Worm (Caenorhabditis elegans) whole organism, mixed stage, embryonic: ENCODE results near the gene Y102A5C.36.

Experiments
- M03D4.4 ChIP-seq: sonication (generic microtip); optimal IDR thresholded peaks from 2 replicates; lab custom pipeline; 2017; ENCODE audit warnings: mild to moderate bottlenecking, missing genetic modification characterization, missing compliant biosample characterization
- bed-3 ChIP-seq: fragments of 200-800 bp; sonication (Bioruptor generic); optimal IDR thresholded peaks from 3 replicates; lab custom pipeline; 2018; ENCODE audit warnings: mild to moderate bottlenecking, missing genetic modification characterization, moderate library complexity, missing compliant biosample characterization
- blmp-1 ChIP-seq: fragments of 150-350 bp; optimal IDR thresholded peaks from 2 replicates; lab custom pipeline; 2014; ENCODE audit warnings: missing biosample characterization, missing genetic modification characterization
- ceh-43 ChIP-seq: fragments of 200-800 bp; sonication (Bioruptor generic); optimal IDR thresholded peaks from 2 replicates; lab custom pipeline; 2018; ENCODE audit warnings: mild to moderate bottlenecking, missing genetic modification characterization, moderate library complexity, missing compliant biosample characterization
- ceh-83 ChIP-seq: fragments of 200-800 bp; sonication (Bioruptor generic); optimal IDR thresholded peaks from 2 replicates; lab custom pipeline; 2018; ENCODE audit warnings: mild to moderate bottlenecking, missing genetic modification characterization, missing compliant biosample characterization
- ces-1 ChIP-seq: fragments of 150-350 bp; optimal IDR thresholded peaks from 2 replicates; lab custom pipeline; 2014; ENCODE audit warnings: missing biosample characterization, missing genetic modification reagents, missing genetic modification characterization
- drap-1 ChIP-seq: fragments of 200-800 bp; sonication (Bioruptor generic); optimal IDR thresholded peaks from 3 replicates; lab custom pipeline; 2018; ENCODE audit warnings: mild to moderate bottlenecking, missing genetic modification characterization, missing compliant biosample characterization
- elt-1 ChIP-seq: sonication (generic microtip); optimal IDR thresholded peaks from 2 replicates; lab custom pipeline; 2017; ENCODE audit warnings: missing genetic modification characterization, mild to moderate bottlenecking, missing compliant biosample characterization, antibody characterized with exemption, moderate library complexity, borderline replicate concordance; ENCODE audit not compliant: insufficient read depth
- elt-3 ChIP-seq: fragments of 150-350 bp; optimal IDR thresholded peaks from 2 replicates; lab custom pipeline; 2014; ENCODE audit warnings: missing biosample characterization, missing genetic modification characterization
- flh-1 ChIP-seq: fragments of 200-800 bp; sonication (Bioruptor generic); optimal IDR thresholded peaks from 2 replicates; lab custom pipeline; 2018; ENCODE audit warnings: mild to moderate bottlenecking, missing genetic modification characterization, moderate library complexity, missing compliant biosample characterization
- ham-2 ChIP-seq: fragments of 200-800 bp; sonication (Bioruptor generic); optimal IDR thresholded peaks from 2 replicates; lab custom pipeline; 2018; ENCODE audit warnings: mild to moderate bottlenecking, missing genetic modification characterization, missing compliant biosample characterization
- hlh-1 ChIP-seq: fragments of 150-350 bp; optimal IDR thresholded peaks from 2 replicates; lab custom pipeline; 2014; ENCODE audit warnings: missing biosample characterization, missing genetic modification reagents, missing genetic modification characterization
- lin-13 ChIP-seq: fragments of 150-350 bp; optimal IDR thresholded peaks from 2 replicates; lab custom pipeline; 2014; ENCODE audit warnings: missing biosample characterization, missing genetic modification characterization
- lin-32 ChIP-seq: fragments of 200-800 bp; sonication (Bioruptor generic); optimal IDR thresholded peaks from 2 replicates; lab custom pipeline; 2018; ENCODE audit warnings: mild to moderate bottlenecking, missing genetic modification characterization, missing compliant biosample characterization
- lsy-2 ChIP-seq: fragments of 150-350 bp; optimal IDR thresholded peaks from 2 replicates; lab custom pipeline; 2014; ENCODE audit warnings: missing biosample characterization, missing genetic modification characterization
- mab-5 ChIP-seq: fragments of 150-350 bp; optimal IDR thresholded peaks from 2 replicates; lab custom pipeline; 2014; ENCODE audit warnings: missing biosample characterization, missing genetic modification characterization
- mep-1 ChIP-seq: fragments of 150-350 bp; optimal IDR thresholded peaks from 2 replicates; lab custom pipeline; 2017; ENCODE audit warnings: missing biosample characterization, missing genetic modification reagents, missing genetic modification characterization, inconsistent platforms
- mls-2 ChIP-seq: sonication (generic microtip); optimal IDR thresholded peaks from 2 replicates; lab custom pipeline; 2016; ENCODE audit warnings: mild to moderate bottlenecking, missing genetic modification characterization, moderate library complexity, missing compliant biosample characterization
- nhr-12 ChIP-seq: fragments of 150-350 bp; optimal IDR thresholded peaks from 2 replicates; lab custom pipeline; 2014; ENCODE audit warnings: missing biosample characterization, missing genetic modification characterization
- nhr-2 ChIP-seq: fragments of 150-350 bp; optimal IDR thresholded peaks from 2 replicates; lab custom pipeline; 2014; ENCODE audit warnings: missing biosample characterization, missing genetic modification characterization
- nhr-237 ChIP-seq: fragments of 150-350 bp; optimal IDR thresholded peaks from 2 replicates; lab custom pipeline; 2014; ENCODE audit warnings: missing biosample characterization, missing genetic modification characterization
- nhr-28 ChIP-seq: fragments of 150-350 bp; optimal IDR thresholded peaks from 2 replicates; lab custom pipeline; 2014; ENCODE audit warnings: missing biosample characterization, missing genetic modification characterization
- nhr-76 ChIP-seq: sonication (generic microtip); optimal IDR thresholded peaks from 2 replicates; lab custom pipeline; 2017; ENCODE audit warnings: missing biosample characterization, missing genetic modification characterization
- sem-2 ChIP-seq: fragments of 200-800 bp; sonication (Bioruptor generic); optimal IDR thresholded peaks from 2 replicates; lab custom pipeline; 2018; ENCODE audit warnings: mild to moderate bottlenecking, missing genetic modification characterization, missing compliant biosample characterization
- snpc-4 ChIP-seq: fragments of 150-350 bp; optimal IDR thresholded peaks from 2 replicates; lab custom pipeline; 2014; ENCODE audit warnings: missing biosample characterization, missing genetic modification characterization
- sptf-1 ChIP-seq: sonication (generic microtip); optimal IDR thresholded peaks from 2 replicates; lab custom pipeline; 2017; ENCODE audit warnings: mild to moderate bottlenecking, missing genetic modification characterization, moderate library complexity, missing compliant biosample characterization
- tbx-8 ChIP-seq: fragments of 200-800 bp; sonication (Bioruptor generic); optimal IDR thresholded peaks from 2 replicates; lab custom pipeline; 2018; ENCODE audit warnings: mild to moderate bottlenecking, missing genetic modification characterization, moderate library complexity, missing compliant biosample characterization
- unc-39 ChIP-seq: fragments of 150-350 bp; optimal IDR thresholded peaks from 2 replicates; lab custom pipeline; 2014; ENCODE audit warnings: missing biosample characterization, missing genetic modification characterization
- unc-62 ChIP-seq: fragments of 150-350 bp; optimal IDR thresholded peaks from 2 replicates; lab custom pipeline; 2014; ENCODE audit warnings: missing biosample characterization, missing genetic modification reagents, missing genetic modification characterization
- zip-8 ChIP-seq: fragments of 150-350 bp; optimal IDR thresholded peaks from 2 replicates; lab custom pipeline; 2014; ENCODE audit warnings: missing biosample characterization, missing genetic modification characterization
- ztf-11 ChIP-seq: fragments of 150-350 bp; optimal IDR thresholded peaks from 2 replicates; lab custom pipeline; 2014; ENCODE audit warnings: missing biosample characterization, missing genetic modification characterization

The Y102A5C.36 gene

ce11 chrV:16927345-16927744, at the start of gene Y102A5C.36:
Gene Y102A5C.36 (minus strand): TSS chrV:16927445.
- TF ChIP-seq lsy-2 (tag; lab: Kevin White, UChicago) (no peak), ztf-11 (tag; lab: Kevin White, UChicago) (no peak), sptf-1 (tag; lab: Kevin White, UChicago) (no peak), flh-1 (GFP tag; lab: Kevin White, UChicago) (no peak), drap-1 (GFP tag; lab: Kevin White, UChicago) (no peak), mls-2 (tag; lab: Kevin White, UChicago) (no peak), M03D4.4 (tag; lab: Kevin White, UChicago) (no peak), ceh-83 (GFP tag; lab: Kevin White, UChicago) (no peak)

- TF ChIP-seq bed-3: no peak
- no peak for TF ChIP-seq lin-32
- no peak for TF ChIP-seq ham-2 (GFP tag; lab: Kevin White, UChicago)
- TF ChIP-seq M03D4.4 (tag; lab: Kevin White, UChicago): no peak
Measured at ce11 chrV:16974919-16975318, 47.7 kb upstream of the Y102A5C.36 start, which contains the start of gene srx-54. Gene srx-54 (plus strand): TSS chrV:16975219.

DNA sequence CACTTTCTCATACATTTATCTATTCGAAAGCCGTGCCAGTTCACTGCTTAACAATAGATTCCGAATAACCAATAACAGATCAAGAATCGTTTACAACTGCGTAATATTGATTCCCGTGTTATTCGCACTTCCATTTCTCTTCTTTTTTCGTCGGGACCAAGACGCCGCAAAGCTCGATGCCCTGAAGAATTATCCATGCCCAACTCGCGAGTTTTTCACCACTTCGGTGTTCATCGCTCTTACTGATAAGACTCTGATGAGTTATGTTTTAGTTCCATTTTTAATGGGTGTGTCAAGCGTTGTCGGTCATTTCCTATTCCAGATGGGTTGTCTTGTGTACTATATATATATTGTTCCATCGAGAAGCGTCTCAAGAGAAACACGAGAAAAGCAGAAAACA, 46.1 kb upstream of the Y102A5C.36 start:
- no peak for TF ChIP-seq sem-2 (GFP tag; lab: Kevin White, UChicago)
- no peak for TF ChIP-seq tbx-8 (GFP tag; lab: Kevin White, UChicago)
- no peak for TF ChIP-seq zip-8 (tag; lab: Kevin White, UChicago)
- no peak for TF ChIP-seq nhr-28 (tag; lab: Kevin White, UChicago)
- TF ChIP-seq elt-3 (tag; lab: Kevin White, UChicago): no peak
- no peak for TF ChIP-seq ces-1 (GFP tag; lab: Kevin White, UChicago)
- no peak for TF ChIP-seq unc-62 (GFP tag; lab: Kevin White, UChicago)
- no peak for TF ChIP-seq mep-1 (tag; lab: Kevin White, UChicago)
- TF ChIP-seq nhr-76 (tag; lab: Kevin White, UChicago): no peak
- no peak for TF ChIP-seq lin-13 (tag; lab: Kevin White, UChicago)
- TF ChIP-seq nhr-237: no peak
- no peak for TF ChIP-seq ztf-11 (tag; lab: Kevin White, UChicago)
- no peak for TF ChIP-seq drap-1 (GFP tag; lab: Kevin White, UChicago)
- TF ChIP-seq ceh-83 (GFP tag; lab: Kevin White, UChicago): no peak
- TF ChIP-seq ceh-43 (GFP tag; lab: Kevin White, UChicago): no peak

DNA sequence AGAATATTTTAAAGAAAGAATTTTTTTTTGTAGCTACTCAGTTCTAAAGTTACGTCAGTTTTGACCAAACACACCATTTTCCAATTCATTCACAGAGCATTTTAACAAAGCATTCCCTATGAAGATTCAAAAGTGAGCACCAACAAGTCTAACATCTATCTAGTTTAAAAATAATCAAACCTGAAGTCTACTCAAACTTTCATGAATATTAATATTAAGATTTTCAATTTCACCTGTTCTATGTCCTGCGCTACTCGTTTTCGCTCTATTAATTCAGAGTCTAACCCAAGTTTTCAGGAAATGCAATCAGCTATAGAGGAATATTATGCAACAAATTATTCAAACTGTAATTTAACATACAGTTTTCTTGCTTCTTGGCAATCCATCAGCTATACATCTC, 44.9 kb upstream of the Y102A5C.36 start, which contains the start of gene srh-119:
TSS of gene srh-119 (plus strand) at position 301 of the 400 bp plus-strand sequence.
- TF ChIP-seq sem-2 (GFP tag; lab: Kevin White, UChicago) (no peak), unc-62 (GFP tag; lab: Kevin White, UChicago) (no peak), unc-39 (tag; lab: Kevin White, UChicago) (no peak), hlh-1 (tag; lab: Kevin White, UChicago) (no peak), lin-32 (no peak), nhr-2 (tag; lab: Kevin White, UChicago) (no peak), nhr-12 (tag; lab: Kevin White, UChicago) (no peak), elt-1 (tag; lab: Kevin White, UChicago) (no peak)

DNA sequence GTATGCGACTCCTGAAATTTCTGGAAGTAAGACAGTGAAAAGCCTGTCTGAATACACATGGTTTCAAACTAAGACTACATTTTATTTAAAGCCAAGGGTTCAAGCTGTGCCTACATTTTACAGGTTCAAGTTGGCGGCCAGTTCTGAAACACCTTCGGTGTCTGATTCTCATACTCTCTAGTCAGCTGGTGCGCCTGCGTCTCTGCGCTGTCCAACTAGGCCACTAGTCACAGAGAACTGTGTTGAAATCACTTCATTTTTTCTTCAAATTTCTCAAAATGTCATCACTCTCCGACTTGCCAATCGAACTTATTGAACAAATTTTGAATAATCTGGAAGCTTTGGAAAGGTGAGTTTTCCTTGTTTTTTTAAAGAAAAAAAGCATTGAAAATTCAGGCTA, 39.4 kb upstream of the Y102A5C.36 start, which contains the start of gene fbxa-90:
TSS of gene fbxa-90 (plus strand) at position 179 of the 400 bp plus-strand sequence.
- TF ChIP-seq sem-2 (GFP tag; lab: Kevin White, UChicago) (no peak), nhr-28 (tag; lab: Kevin White, UChicago) (no peak), bed-3 (no peak), elt-3 (tag; lab: Kevin White, UChicago) (no peak), lsy-2 (tag; lab: Kevin White, UChicago) (no peak), nhr-12 (tag; lab: Kevin White, UChicago) (no peak), blmp-1 (tag; lab: Kevin White, UChicago) (no peak), zip-8 (tag; lab: Kevin White, UChicago) (no peak), mab-5 (tag; lab: Kevin White, UChicago) (no peak), unc-62 (GFP tag; lab: Kevin White, UChicago) (no peak), sptf-1 (tag; lab: Kevin White, UChicago) (no peak), ceh-43 (GFP tag; lab: Kevin White, UChicago) (no peak), elt-1 (tag; lab: Kevin White, UChicago) (no peak), lin-13 (tag; lab: Kevin White, UChicago) (no peak), mep-1 (tag; lab: Kevin White, UChicago) (no peak), snpc-4 (tag; lab: Kevin White, UChicago) (no peak), tbx-8 (GFP tag; lab: Kevin White, UChicago) (no peak), ham-2 (GFP tag; lab: Kevin White, UChicago) (no peak), flh-1 (GFP tag; lab: Kevin White, UChicago) (no peak), nhr-237 (no peak)
